Fruit fly (Drosophila melanogaster) whole organism, pupa: ENCODE measurements around the gene CG10298.

Experiments used
- CG12605 ChIP-seq: fragments of 200-800 bp; sonication (Bioruptor generic); IDR thresholded peaks from 2 replicates; pipeline ENCODE4 v1.3.6; 2022; ENCODE audit warnings: missing biosample characterization, missing genetic modification characterization
- CG13204 ChIP-seq: fragments of 200-800 bp; sonication (Bioruptor generic); optimal IDR thresholded peaks from 2 replicates; lab custom pipeline; 2018; ENCODE audit warnings: missing biosample characterization, mild to moderate bottlenecking, missing genetic modification characterization, moderate library complexity
- CG14655 ChIP-seq: fragments of 200-800 bp; sonication (Bioruptor generic); optimal IDR thresholded peaks from 3 replicates; lab custom pipeline; 2017; ENCODE audit warnings: mild to moderate bottlenecking, missing biosample characterization, missing genetic modification reagents, missing genetic modification characterization
- CG17806 ChIP-seq: fragments of 200-800 bp; sonication (Bioruptor generic); optimal IDR thresholded peaks from 2 replicates; lab custom pipeline; 2018; ENCODE audit warnings: missing biosample characterization, mild to moderate bottlenecking, missing genetic modification characterization, moderate library complexity
- CG32121 ChIP-seq: fragments of 200-800 bp; sonication (Bioruptor generic); IDR thresholded peaks from 2 replicates; pipeline ENCODE4 v1.3.6; 2022; ENCODE audit warnings: missing biosample characterization, missing genetic modification characterization
- CG4496 ChIP-seq: fragments of 200-800 bp; sonication (Bioruptor generic); IDR thresholded peaks from 3 replicates; pipeline ENCODE4 v1.3.6; 2022; ENCODE audit warnings: missing biosample characterization, missing genetic modification characterization
- D1 ChIP-seq: fragments of 200-800 bp; sonication (Bioruptor generic); optimal IDR thresholded peaks from 2 replicates; lab custom pipeline; 2018; ENCODE audit warnings: missing biosample characterization, mild to moderate bottlenecking, missing genetic modification characterization, moderate library complexity
- EcR ChIP-seq: fragments of 200-800 bp; sonication (Bioruptor generic); optimal IDR thresholded peaks from 3 replicates; lab custom pipeline; 2019; ENCODE audit warnings: missing biosample characterization, missing genetic modification characterization, mild to moderate bottlenecking, moderate library complexity, missing genetic modification reagents
- Pif1A ChIP-seq: fragments of 200-800 bp; sonication (Bioruptor generic); optimal IDR thresholded peaks from 3 replicates; lab custom pipeline; 2016; ENCODE audit warnings: missing biosample characterization, missing genetic modification characterization
- Snoo ChIP-seq: fragments of 200-800 bp; sonication (Bioruptor generic); optimal IDR thresholded peaks from 3 replicates; lab custom pipeline; 2017; ENCODE audit warnings: missing biosample characterization, mild to moderate bottlenecking, missing genetic modification characterization, inconsistent platforms
- fd96Ca ChIP-seq: fragments of 200-800 bp; sonication (Bioruptor generic); IDR thresholded peaks from 3 replicates; pipeline ENCODE4 v1.3.6; 2022; ENCODE audit warnings: missing biosample characterization, missing genetic modification characterization
- gl ChIP-seq: fragments of 200-800 bp; sonication (Bioruptor generic); optimal IDR thresholded peaks from 2 replicates; lab custom pipeline; 2018; ENCODE audit warnings: missing biosample characterization, mild to moderate bottlenecking, missing genetic modification characterization

DNA sequence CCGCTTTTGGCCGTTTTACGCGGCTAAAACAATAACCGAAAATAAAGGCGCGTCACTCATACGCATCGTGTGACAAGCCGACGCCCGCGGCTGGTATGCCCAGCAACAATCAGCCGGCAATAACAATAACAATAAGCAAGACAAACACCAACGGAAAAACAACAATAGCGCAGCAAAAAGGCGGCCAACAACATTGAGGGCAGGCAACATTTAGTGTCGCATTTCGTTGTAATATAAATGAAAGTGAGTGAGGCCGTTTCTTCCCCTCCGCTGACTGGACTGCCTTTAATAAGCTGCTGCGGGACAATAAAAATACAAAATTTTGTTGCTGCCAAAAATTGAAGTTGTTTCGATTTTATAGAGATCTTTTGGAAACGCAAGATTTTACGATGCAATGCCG lies 45.6 kb upstream of the CG10298 start:
- TF ChIP-seq CG4496 (GFP tag; lab: Robert Waterston, UW) (no peak), CG14655 (GFP tag; lab: Kevin White, UChicago) (no peak), CG32121 (GFP tag; lab: Robert Waterston, UW) (no peak), Snoo (tag; lab: Kevin White, UChicago) (no peak), gl (tag; lab: Kevin White, UChicago) (no peak), D1 (tag; lab: Kevin White, UChicago) (no peak), Pif1A (GFP tag; lab: Kevin White, UChicago) (no peak), fd96Ca (no peak), CG12605 (GFP tag; lab: Robert Waterston, UW) (no peak), CG13204 (no peak), EcR (GFP tag; lab: Kevin White, UChicago) (no peak), CG17806 (no peak)
